Worm (Caenorhabditis elegans) whole organism, L4 larva: ENCODE measurements around the gene Y37E11AM.4.
A peak's percentile ranks its signal among the peaks of the same experiment; 100 is the strongest.

ENCODE experiments used
- F49E8.2 ChIP-seq: sonication (generic microtip); optimal IDR thresholded peaks from 2 replicates; lab custom pipeline; 2016; ENCODE audit warnings: missing compliant biosample characterization, mild to moderate bottlenecking, missing genetic modification characterization, borderline replicate concordance
- T26A8.4 ChIP-seq: fragments of 200-800 bp; sonication (Bioruptor generic); IDR thresholded peaks from 2 replicates; pipeline ENCODE4 v1.3.6; 2022; ENCODE audit warnings: missing genetic modification characterization, missing compliant biosample characterization
- Y105C5A.15 ChIP-seq: fragments of 200-800 bp; sonication (Bioruptor generic); IDR thresholded peaks from 2 replicates; pipeline ENCODE4 v1.3.6; 2022; ENCODE audit warnings: missing genetic modification characterization, missing compliant biosample characterization
- ZK546.5 ChIP-seq, 2 experiments: sonication (generic microtip); optimal IDR thresholded peaks; 2 replicates each; lab custom pipeline; 2017; ENCODE audit warnings: missing biosample characterization in 2 of 2, missing genetic modification characterization in 2 of 2
- aha-1 ChIP-seq: fragments of 150-350 bp; peaks from one replicate; lab custom pipeline; 2014; ENCODE audit warnings: missing biosample characterization, missing genetic modification characterization
- aly-2 ChIP-seq: sonication (generic microtip); optimal IDR thresholded peaks from 2 replicates; lab custom pipeline; 2018; ENCODE audit warnings: missing biosample characterization, missing genetic modification characterization
- ama-1 ChIP-seq: fragments of 150-350 bp; optimal IDR thresholded peaks from 2 replicates; lab custom pipeline; 2014; ENCODE audit warnings: inconsistent platforms, mixed read lengths
- attf-4 ChIP-seq: sonication (generic microtip); optimal IDR thresholded peaks from 3 replicates; lab custom pipeline; 2017; ENCODE audit warnings: missing biosample characterization, missing genetic modification characterization
- ceh-20 ChIP-seq: fragments of 200-800 bp; sonication (Bioruptor generic); IDR thresholded peaks from 2 replicates; pipeline ENCODE4 v1.3.6; 2022; ENCODE audit warnings: missing genetic modification reagents, missing genetic modification characterization, missing compliant biosample characterization
- ctbp-1 ChIP-seq: fragments of 200-800 bp; sonication (Bioruptor generic); IDR thresholded peaks from 2 replicates; pipeline ENCODE4 v1.3.6; 2022; ENCODE audit warnings: missing genetic modification reagents, missing genetic modification characterization, missing compliant biosample characterization
- dmd-6 ChIP-seq: fragments of 200-800 bp; sonication (Bioruptor generic); IDR thresholded peaks from 2 replicates; pipeline ENCODE4 v1.3.6; 2022; ENCODE audit warnings: missing genetic modification reagents, missing genetic modification characterization, missing compliant biosample characterization
- dmd-8 ChIP-seq: fragments of 200-800 bp; sonication (Bioruptor generic); IDR thresholded peaks from 2 replicates; pipeline ENCODE4 v1.3.6; 2022; ENCODE audit warnings: missing genetic modification characterization, missing compliant biosample characterization
- dpl-1 ChIP-seq: fragments of 150-350 bp; optimal IDR thresholded peaks from 2 replicates; lab custom pipeline; 2014; ENCODE audit warnings: missing biosample characterization, missing genetic modification reagents, missing genetic modification characterization
- egl-27 ChIP-seq: sonication (generic microtip); optimal IDR thresholded peaks from 3 replicates; lab custom pipeline; 2017; ENCODE audit warnings: missing biosample characterization, missing genetic modification reagents, missing genetic modification characterization
- fkh-10 ChIP-seq: fragments of 150-350 bp; optimal IDR thresholded peaks from 2 replicates; lab custom pipeline; 2014; ENCODE audit warnings: missing biosample characterization, missing genetic modification reagents, missing genetic modification characterization
- hlh-11 ChIP-seq: fragments of 200-800 bp; sonication (Bioruptor generic); optimal IDR thresholded peaks from 2 replicates; lab custom pipeline; 2018; ENCODE audit warnings: mild to moderate bottlenecking, missing genetic modification characterization, missing compliant biosample characterization
- hlh-30 ChIP-seq: sonication (generic microtip); optimal IDR thresholded peaks from 2 replicates; lab custom pipeline; 2017; ENCODE audit warnings: antibody characterized with exemption, mild to moderate bottlenecking, missing genetic modification characterization, missing compliant biosample characterization; ENCODE audit not compliant: insufficient read depth
- hmg-1.1 ChIP-seq: fragments of 200-800 bp; sonication (Bioruptor generic); IDR thresholded peaks from 2 replicates; pipeline ENCODE4 v1.3.6; 2022; ENCODE audit warnings: missing genetic modification reagents, missing genetic modification characterization, missing compliant biosample characterization
- lin-1 ChIP-seq: fragments of 200-800 bp; sonication (Bioruptor generic); IDR thresholded peaks from 2 replicates; pipeline ENCODE4 v1.3.6; 2022; ENCODE audit warnings: missing genetic modification reagents, missing genetic modification characterization, missing compliant biosample characterization
- lin-15B ChIP-seq: fragments of 150-350 bp; sonication (generic microtip); optimal IDR thresholded peaks from 3 replicates; lab custom pipeline; 2014; ENCODE audit warnings: missing biosample characterization, missing genetic modification characterization
- lin-38 ChIP-seq: fragments of 200-800 bp; sonication (Bioruptor generic); IDR thresholded peaks from 2 replicates; pipeline ENCODE4 v1.3.6; 2022; ENCODE audit warnings: missing genetic modification reagents, missing genetic modification characterization, missing compliant biosample characterization
- lsy-2 ChIP-seq, 2 experiments: fragments of 150-350 bp in 1 of 2; sonication (generic microtip) in 1 of 2; optimal IDR thresholded peaks; 2 replicates each; lab custom pipeline; 2014 to 2017; ENCODE audit warnings: missing biosample characterization in 2 of 2, missing genetic modification characterization in 2 of 2
- madf-9 ChIP-seq: fragments of 200-800 bp; sonication (Bioruptor generic); conservative IDR thresholded peaks from 2 replicates; pipeline ENCODE4 v1.3.6; 2022; ENCODE audit warnings: missing genetic modification reagents, missing genetic modification characterization, missing compliant biosample characterization
- mdt-29 ChIP-seq: fragments of 200-800 bp; sonication (Bioruptor generic); IDR thresholded peaks from 2 replicates; pipeline ENCODE4 v1.3.6; 2022; ENCODE audit warnings: missing genetic modification reagents, missing genetic modification characterization, missing compliant biosample characterization
- mep-1 ChIP-seq: fragments of 150-350 bp; sonication (generic microtip); optimal IDR thresholded peaks from 3 replicates; lab custom pipeline; 2014; ENCODE audit warnings: missing biosample characterization, missing genetic modification characterization
- mes-2 ChIP-seq: sonication (generic microtip); optimal IDR thresholded peaks from 2 replicates; lab custom pipeline; 2016; ENCODE audit warnings: missing genotype, mild to moderate bottlenecking, missing genetic modification characterization, missing compliant biosample characterization; ENCODE audit not compliant: poor library complexity, severe bottlenecking
- nhr-102 ChIP-seq: sonication (generic microtip); optimal IDR thresholded peaks from 2 replicates; lab custom pipeline; 2016; ENCODE audit warnings: mild to moderate bottlenecking, missing genetic modification characterization, moderate library complexity, missing compliant biosample characterization
- nhr-11 ChIP-seq: fragments of 150-350 bp; optimal IDR thresholded peaks from 2 replicates; lab custom pipeline; 2014; ENCODE audit warnings: missing biosample characterization, missing genetic modification characterization
- nhr-25 ChIP-seq: sonication (generic microtip); optimal IDR thresholded peaks from 2 replicates; lab custom pipeline; 2017; ENCODE audit warnings: missing genetic modification characterization, mild to moderate bottlenecking, missing compliant biosample characterization, antibody characterized with exemption, moderate library complexity, borderline replicate concordance; ENCODE audit not compliant: insufficient read depth
- nhr-28 ChIP-seq: fragments of 150-350 bp; optimal IDR thresholded peaks from 2 replicates; lab custom pipeline; 2014; ENCODE audit warnings: missing biosample characterization, missing genetic modification characterization
- nhr-48 ChIP-seq: sonication (generic microtip); optimal IDR thresholded peaks from 2 replicates; lab custom pipeline; 2016; ENCODE audit warnings: mild to moderate bottlenecking, missing genetic modification characterization, missing compliant biosample characterization
- nhr-6 ChIP-seq: fragments of 150-350 bp; optimal IDR thresholded peaks from 2 replicates; lab custom pipeline; 2014; ENCODE audit warnings: missing biosample characterization, missing genetic modification characterization
- nhr-76 ChIP-seq: fragments of 150-350 bp; optimal IDR thresholded peaks from 2 replicates; lab custom pipeline; 2014; ENCODE audit warnings: missing biosample characterization, missing genetic modification characterization
- nhr-77 ChIP-seq: fragments of 150-350 bp; optimal IDR thresholded peaks from 2 replicates; lab custom pipeline; 2014; ENCODE audit warnings: missing biosample characterization, missing genetic modification characterization
- pha-4 ChIP-seq, 2 experiments: fragments of 150-350 bp in 1 of 2; fragments of 200-800 bp in 1 of 2; sonication (Bioruptor generic) in 1 of 2; IDR thresholded peaks in 1 of 2; optimal IDR thresholded peaks in 1 of 2; 2 replicates each; pipeline versions ENCODE4 v1.3.6 to Lab custom; 2014 to 2022; ENCODE audit warnings: missing genetic modification characterization in 2 of 2, missing genetic modification reagents in 2 of 2, missing biosample characterization in 1 of 2, missing compliant biosample characterization in 1 of 2
- rbr-2 ChIP-seq: sonication (generic microtip); optimal IDR thresholded peaks from 2 replicates; lab custom pipeline; 2016; ENCODE audit warnings: missing genotype, missing genetic modification characterization, missing compliant biosample characterization
- set-16 ChIP-seq: fragments of 200-800 bp; sonication (Bioruptor generic); IDR thresholded peaks from 2 replicates; pipeline ENCODE4 v1.3.6; 2022; ENCODE audit warnings: missing genetic modification reagents, missing genetic modification characterization, missing compliant biosample characterization
- unc-39 ChIP-seq: sonication (generic microtip); optimal IDR thresholded peaks from 2 replicates; lab custom pipeline; 2017; ENCODE audit warnings: missing biosample characterization, missing genetic modification characterization
- vab-7 ChIP-seq: fragments of 200-800 bp; sonication (Bioruptor generic); IDR thresholded peaks from 2 replicates; pipeline ENCODE4 v1.3.6; 2022; ENCODE audit warnings: missing genetic modification reagents, missing genetic modification characterization, missing compliant biosample characterization
- zfp-3 ChIP-seq: fragments of 200-800 bp; sonication (Bioruptor generic); conservative IDR thresholded peaks from 2 replicates; pipeline ENCODE4 v1.3.6; 2022; ENCODE audit warnings: missing genetic modification reagents, missing genetic modification characterization, missing compliant biosample characterization
- zip-11 ChIP-seq: fragments of 200-800 bp; sonication (Bioruptor generic); IDR thresholded peaks from 2 replicates; pipeline ENCODE4 v1.3.6; 2022; ENCODE audit warnings: missing genetic modification characterization, missing compliant biosample characterization
- zip-2 ChIP-seq: fragments of 150-350 bp; optimal IDR thresholded peaks from 2 replicates; lab custom pipeline; 2014; ENCODE audit warnings: missing biosample characterization, missing genetic modification characterization
- ztf-11 ChIP-seq: fragments of 150-350 bp; optimal IDR thresholded peaks from 2 replicates; lab custom pipeline; 2014; ENCODE audit warnings: missing biosample characterization, missing genetic modification characterization
- ztf-7 ChIP-seq: fragments of 150-350 bp; optimal IDR thresholded peaks from 2 replicates; lab custom pipeline; 2014; ENCODE audit warnings: missing biosample characterization, missing genetic modification characterization

The Y37E11AM.4 gene

ce11 chrIV:3701892-3702291, 20.7 kb downstream of the Y37E11AM.4 start, which contains the start of gene Y37E11AL.12:
Gene Y37E11AL.12, minus strand, starts transcription at chrIV:3701992.
- no peak for TF ChIP-seq pha-4 (GFP tag; IDR thresholded peaks at IDR 0.05; lab: Robert Waterston, UW)
- no peak for TF ChIP-seq pha-4 (tag; optimal IDR thresholded peaks at IDR 0.05; lab: Kevin White, UChicago)
- no peak for TF ChIP-seq unc-39
- no peak for TF ChIP-seq vab-7
- no peak for TF ChIP-seq nhr-76 (tag; lab: Kevin White, UChicago)
- TF ChIP-seq, all 104 proteins: peak for 0

ce11 chrIV:3700554-3700953, 22.0 kb downstream of the Y37E11AM.4 start, which contains the start of gene Y37E11AL.9:
Gene Y37E11AL.9, minus strand, starts transcription at chrIV:3700654.
- TF ChIP-seq zip-11 (no peak), ceh-20 (GFP tag; lab: Robert Waterston, UW) (no peak), F49E8.2 (tag; lab: Kevin White, UChicago) (no peak), set-16 (no peak), hmg-1.1 (GFP tag; lab: Robert Waterston, UW) (no peak), ztf-11 (tag; lab: Kevin White, UChicago) (no peak), dmd-6 (GFP tag; lab: Robert Waterston, UW) (no peak), T26A8.4 (GFP tag; lab: Robert Waterston, UW) (no peak), ctbp-1 (GFP tag; lab: Robert Waterston, UW) (no peak), ZK546.5 (tag; optimal IDR thresholded peaks at IDR 0.05; lab: Kevin White, UChicago) (no peak), zfp-3 (GFP tag; lab: Robert Waterston, UW) (no peak), nhr-25 (tag; lab: Kevin White, UChicago) (no peak)

- TF ChIP-seq madf-9 (GFP tag; lab: Robert Waterston, UW) (no peak), nhr-77 (no peak), aly-2 (tag; lab: Kevin White, UChicago) (no peak), lin-15B (tag; lab: Kevin White, UChicago) (no peak), zip-2 (tag; lab: Kevin White, UChicago) (no peak), lin-1 (GFP tag; lab: Robert Waterston, UW) (no peak), nhr-102 (tag; lab: Kevin White, UChicago) (no peak), nhr-6 (tag; lab: Kevin White, UChicago) (no peak), attf-4 (tag; lab: Kevin White, UChicago) (no peak), mdt-29 (GFP tag; lab: Robert Waterston, UW) (no peak), dmd-8 (no peak)
- TF ChIP-seq, all 104 proteins: peak for 0
These were observed 24.4 kb downstream of the Y37E11AM.4 start, which contains the start of gene Y37E11AL.2 for ce11 chrIV:3698201-3698600. Gene Y37E11AL.2, plus strand, starts transcription at chrIV:3698501.

ce11 chrIV:3694638-3695037, 28.0 kb downstream of the Y37E11AM.4 start, which contains the start of the genes taf-6.2 and Y37E11AL.3:
Gene taf-6.2, minus strand, starts transcription at chrIV:3694733.
Gene Y37E11AL.3, plus strand, starts transcription at chrIV:3694935.
- TF ChIP-seq dmd-6 (GFP tag; lab: Robert Waterston, UW) (no peak), mes-2 (tag; lab: Kevin White, UChicago) (peak; percentile 79), rbr-2 (peak; percentile 20), lin-38 (GFP tag; lab: Robert Waterston, UW) (peak; percentile 97), lin-15B (tag; lab: Kevin White, UChicago) (no peak), nhr-11 (tag; lab: Kevin White, UChicago) (peak; percentile 21), aha-1 (peak; percentile 29), hlh-30 (tag; lab: Kevin White, UChicago) (peak; percentile 31), egl-27 (tag; lab: Kevin White, UChicago) (no peak), lsy-2 (tag; optimal IDR thresholded peaks at IDR 0.05; lab: Kevin White, UChicago) (peak in 1 of 2 experiments; percentile 66), nhr-48 (no peak), dpl-1 (GFP tag; lab: Kevin White, UChicago) (peak; percentile 88), nhr-6 (tag; lab: Kevin White, UChicago) (peak; percentile 26), Y105C5A.15 (GFP tag; lab: Robert Waterston, UW) (no peak), ama-1 (lab: Kevin White, UChicago) (no peak), fkh-10 (GFP tag; lab: Kevin White, UChicago) (peak; percentile 14), nhr-28 (peak; percentile 52), nhr-77 (no peak), hlh-11 (tag; lab: Kevin White, UChicago) (no peak), ztf-7 (tag; lab: Kevin White, UChicago) (no peak), mep-1 (tag; lab: Kevin White, UChicago) (peak; percentile 33)
